Fruit fly (Drosophila melanogaster) whole organism, embryonic: ENCODE data around the gene CG6023.

ENCODE experiments used
- Atf6 ChIP-seq: fragments of 200-800 bp; sonication (Bioruptor generic); IDR thresholded peaks from 2 replicates; pipeline ENCODE4 v1.3.6; 2022; ENCODE audit warnings: missing biosample characterization, missing genetic modification characterization
- B-H1 ChIP-seq: fragments of 200-800 bp; sonication (Bioruptor generic); IDR thresholded peaks from 3 replicates; pipeline ENCODE4 v1.3.6; 2022; ENCODE audit warnings: missing biosample characterization, missing genetic modification characterization
- Bgb ChIP-seq: fragments of 200-800 bp; sonication (Bioruptor generic); IDR thresholded peaks from 2 replicates; pipeline ENCODE4 v1.3.6; 2022; ENCODE audit warnings: missing biosample characterization, missing genetic modification characterization; ENCODE audit not compliant: partially characterized antibody
- CG10959 ChIP-seq: fragments of 200-800 bp; sonication (Bioruptor generic); IDR thresholded peaks from 2 replicates; pipeline ENCODE4 v1.3.6; 2022; ENCODE audit warnings: missing biosample characterization, missing genetic modification characterization
- CG11085 ChIP-seq: fragments of 200-800 bp; sonication (Bioruptor generic); IDR thresholded peaks from 2 replicates; pipeline ENCODE4 v1.3.6; 2022; ENCODE audit warnings: missing biosample characterization, missing genetic modification characterization
- CG14860 ChIP-seq: fragments of 200-800 bp; sonication (Bioruptor generic); IDR thresholded peaks from 3 replicates; pipeline ENCODE4 v1.3.6; 2022; ENCODE audit warnings: missing biosample characterization, missing genetic modification characterization; ENCODE audit not compliant: partially characterized antibody
- CG1529 ChIP-seq: fragments of 200-800 bp; sonication (Bioruptor generic); optimal IDR thresholded peaks from 3 replicates; lab custom pipeline; 2018; ENCODE audit warnings: missing biosample characterization, missing genetic modification characterization
- CG1602 ChIP-seq: fragments of 200-800 bp; sonication (Bioruptor generic); optimal IDR thresholded peaks from 3 replicates; lab custom pipeline; 2016; ENCODE audit warnings: missing biosample characterization, missing genetic modification characterization
- CG16815 ChIP-seq: fragments of 200-800 bp; sonication (Bioruptor generic); optimal IDR thresholded peaks from 3 replicates; lab custom pipeline; 2017; ENCODE audit warnings: missing biosample characterization, mild to moderate bottlenecking, missing genetic modification characterization
- CG16863 ChIP-seq: fragments of 200-800 bp; sonication (Bioruptor generic); optimal IDR thresholded peaks from 3 replicates; lab custom pipeline; 2016; ENCODE audit warnings: missing biosample characterization, missing genetic modification characterization
- CG17328 ChIP-seq: fragments of 200-800 bp; sonication (Bioruptor generic); IDR thresholded peaks from 2 replicates; pipeline ENCODE4 v1.3.6; 2022; ENCODE audit warnings: missing biosample characterization, missing genetic modification characterization
- CG17612 ChIP-seq: fragments of 200-800 bp; sonication (Bioruptor generic); IDR thresholded peaks from 2 replicates; pipeline ENCODE4 v1.3.6; 2022; ENCODE audit warnings: missing biosample characterization, missing genetic modification characterization
- CG1832 ChIP-seq: fragments of 200-800 bp; sonication (Bioruptor generic); optimal IDR thresholded peaks from 2 replicates; lab custom pipeline; 2017; ENCODE audit warnings: missing biosample characterization, mild to moderate bottlenecking, missing genetic modification characterization, inconsistent platforms
- CG18599 ChIP-seq: fragments of 200-800 bp; sonication (Bioruptor generic); optimal IDR thresholded peaks from 3 replicates; lab custom pipeline; 2017; ENCODE audit warnings: missing biosample characterization, missing genetic modification characterization, mild to moderate bottlenecking, moderate library complexity, missing genetic modification reagents
- CG33213 ChIP-seq: fragments of 200-800 bp; sonication (Bioruptor generic); optimal IDR thresholded peaks from 3 replicates; lab custom pipeline; 2016; ENCODE audit warnings: missing biosample characterization, missing genetic modification characterization
- CG3838 ChIP-seq: fragments of 200-800 bp; sonication (Bioruptor generic); optimal IDR thresholded peaks from 3 replicates; lab custom pipeline; 2016; ENCODE audit warnings: missing biosample characterization, missing genetic modification characterization
- CG4424 ChIP-seq: fragments of 200-800 bp; sonication (Bioruptor generic); optimal IDR thresholded peaks from 3 replicates; lab custom pipeline; 2016; ENCODE audit warnings: missing biosample characterization, missing genetic modification characterization
- CG7271 ChIP-seq: fragments of 200-800 bp; sonication (Bioruptor generic); optimal IDR thresholded peaks from 2 replicates; lab custom pipeline; 2018; ENCODE audit warnings: missing biosample characterization, mild to moderate bottlenecking, missing genetic modification characterization, moderate library complexity
- CG7357 ChIP-seq: fragments of 200-800 bp; sonication (Bioruptor generic); IDR thresholded peaks from 3 replicates; pipeline ENCODE4 v1.3.6; 2022; ENCODE audit warnings: missing biosample characterization, missing genetic modification characterization
- CG7928 ChIP-seq: fragments of 200-800 bp; sonication (Bioruptor generic); optimal IDR thresholded peaks from 2 replicates; lab custom pipeline; 2017; ENCODE audit warnings: missing biosample characterization, mild to moderate bottlenecking, missing genetic modification characterization
- CG9215 ChIP-seq: fragments of 200-800 bp; sonication (Bioruptor generic); IDR thresholded peaks from 2 replicates; pipeline ENCODE4 v1.3.6; 2022; ENCODE audit warnings: missing biosample characterization, missing genetic modification characterization
- CG9609 ChIP-seq: fragments of 200-800 bp; sonication (Bioruptor generic); optimal IDR thresholded peaks from 3 replicates; lab custom pipeline; 2016; ENCODE audit warnings: missing biosample characterization, missing genetic modification characterization
- Doc2 ChIP-seq: fragments of 200-800 bp; sonication (Bioruptor generic); IDR thresholded peaks from 2 replicates; pipeline ENCODE4 v1.3.6; 2022; ENCODE audit warnings: missing biosample characterization, missing genetic modification characterization
- Doc3 ChIP-seq: fragments of 200-800 bp; sonication (Bioruptor generic); IDR thresholded peaks from 3 replicates; pipeline ENCODE4 v1.3.6; 2022; ENCODE audit warnings: missing biosample characterization, missing genetic modification characterization; ENCODE audit not compliant: partially characterized antibody
- E2f1 ChIP-seq: fragments of 200-800 bp; sonication (Bioruptor generic); IDR thresholded peaks from 2 replicates; pipeline ENCODE4 v1.3.6; 2022; ENCODE audit warnings: missing biosample characterization, missing genetic modification characterization
- NFAT ChIP-seq: fragments of 200-800 bp; sonication (Bioruptor generic); IDR thresholded peaks from 2 replicates; pipeline ENCODE4 v1.3.6; 2022; ENCODE audit warnings: missing biosample characterization, missing genetic modification characterization
- Ptx1 ChIP-seq: fragments of 200-800 bp; sonication (Bioruptor generic); IDR thresholded peaks from 2 replicates; pipeline ENCODE4 v1.3.6; 2022; ENCODE audit warnings: missing biosample characterization, missing genetic modification characterization
- Stat92E ChIP-seq, 3 experiments: fragments of >200 bp in 2 of 3; fragments of 200-800 bp in 1 of 3; sonication (Bioruptor generic) in 1 of 3; optimal IDR thresholded peaks; 2 replicates each; lab custom pipeline; 2017 to 2019; ENCODE audit warnings: missing biosample characterization in 3 of 3, missing genetic modification characterization in 3 of 3, mild to moderate bottlenecking in 1 of 3, moderate library complexity in 1 of 3
- abd-A ChIP-seq: fragments of 200-800 bp; sonication (Bioruptor generic); optimal IDR thresholded peaks from 3 replicates; lab custom pipeline; 2019; ENCODE audit warnings: missing biosample characterization, mild to moderate bottlenecking, missing genetic modification characterization, moderate library complexity
- al ChIP-seq: fragments of 200-800 bp; sonication (Bioruptor generic); IDR thresholded peaks from 2 replicates; pipeline ENCODE4 v1.3.6; 2022; ENCODE audit warnings: missing biosample characterization, missing genetic modification characterization
- amos ChIP-seq: fragments of 200-800 bp; sonication (Bioruptor generic); IDR thresholded peaks from 2 replicates; pipeline ENCODE4 v1.3.6; 2022; ENCODE audit warnings: missing biosample characterization, missing genetic modification characterization; ENCODE audit not compliant: partially characterized antibody
- az2 ChIP-seq: fragments of 200-800 bp; sonication (Bioruptor generic); optimal IDR thresholded peaks from 3 replicates; lab custom pipeline; 2016; ENCODE audit warnings: missing biosample characterization, missing genetic modification characterization
- cad ChIP-seq: fragments of >200 bp; optimal IDR thresholded peaks from 2 replicates; lab custom pipeline; 2017; ENCODE audit warnings: missing biosample characterization, missing genetic modification characterization
- ci ChIP-seq: fragments of 200-800 bp; sonication (Bioruptor generic); IDR thresholded peaks from 3 replicates; pipeline ENCODE4 v1.3.6; 2022; ENCODE audit warnings: missing biosample characterization, missing genetic modification characterization
- da ChIP-seq: fragments of 200-800 bp; sonication (Bioruptor generic); optimal IDR thresholded peaks from 2 replicates; lab custom pipeline; 2016; ENCODE audit warnings: missing biosample characterization, missing genetic modification characterization
- ems ChIP-seq: fragments of 200-800 bp; sonication (Bioruptor generic); optimal IDR thresholded peaks from 3 replicates; lab custom pipeline; 2016; ENCODE audit warnings: missing biosample characterization, missing genetic modification characterization
- esg ChIP-seq: fragments of 200-800 bp; sonication (Bioruptor generic); conservative IDR thresholded peaks from 2 replicates; pipeline ENCODE4 v1.3.6; 2022; ENCODE audit warnings: missing biosample characterization, missing genetic modification characterization
- gce ChIP-seq: fragments of 200-800 bp; sonication (Bioruptor generic); IDR thresholded peaks from 3 replicates; pipeline ENCODE4 v1.3.6; 2022; ENCODE audit warnings: missing biosample characterization, missing genetic modification characterization
- gsb ChIP-seq: fragments of 200-800 bp; sonication (Bioruptor generic); IDR thresholded peaks from 2 replicates; pipeline ENCODE4 v1.3.6; 2022; ENCODE audit warnings: missing biosample characterization, missing genetic modification characterization
- gt ChIP-seq: fragments of 200-800 bp; sonication (Bioruptor generic); IDR thresholded peaks from 2 replicates; pipeline ENCODE4 v1.3.6; 2022; ENCODE audit warnings: missing biosample characterization, missing genetic modification characterization
- hbn ChIP-seq: fragments of 200-800 bp; sonication (Bioruptor generic); IDR thresholded peaks from 2 replicates; pipeline ENCODE4 v1.3.6; 2022; ENCODE audit warnings: missing biosample characterization, missing genetic modification characterization; ENCODE audit not compliant: partially characterized antibody
- hkb ChIP-seq, 2 experiments: fragments of 200-800 bp in 1 of 2; fragments of >200 bp in 1 of 2; sonication (Bioruptor generic) in 1 of 2; IDR thresholded peaks in 1 of 2; optimal IDR thresholded peaks in 1 of 2; 2 replicates each; pipeline versions ENCODE4 v1.3.6 to Lab custom; 2017 to 2022; ENCODE audit warnings: missing biosample characterization in 1 of 2, missing genetic modification characterization in 1 of 2
- nerfin-1 ChIP-seq: fragments of 200-800 bp; sonication (Bioruptor generic); optimal IDR thresholded peaks from 3 replicates; lab custom pipeline; 2019; ENCODE audit warnings: missing biosample characterization, mild to moderate bottlenecking, missing genetic modification characterization, moderate library complexity
- pros ChIP-seq: fragments of 200-800 bp; sonication (Bioruptor generic); optimal IDR thresholded peaks from 3 replicates; lab custom pipeline; 2019; ENCODE audit warnings: missing biosample characterization, mild to moderate bottlenecking, missing genetic modification characterization, moderate library complexity
- ranshi ChIP-seq: fragments of 200-800 bp; sonication (Bioruptor generic); IDR thresholded peaks from 2 replicates; pipeline ENCODE4 v1.3.6; 2022; ENCODE audit warnings: missing biosample characterization, missing genetic modification characterization
- sd ChIP-seq: fragments of 200-800 bp; sonication (Bioruptor generic); optimal IDR thresholded peaks from 3 replicates; lab custom pipeline; 2018; ENCODE audit warnings: missing biosample characterization, mild to moderate bottlenecking, missing genetic modification characterization, moderate library complexity
- ttk ChIP-seq: fragments of 200-800 bp; sonication (Bioruptor generic); IDR thresholded peaks from 2 replicates; pipeline ENCODE4 v2.1.2; 2022; ENCODE audit warnings: missing biosample characterization, missing genetic modification characterization
- usp ChIP-seq: fragments of >200 bp; optimal IDR thresholded peaks from 2 replicates; lab custom pipeline; 2017; ENCODE audit warnings: missing biosample characterization, missing genetic modification characterization

The CG6023 gene

DNA sequence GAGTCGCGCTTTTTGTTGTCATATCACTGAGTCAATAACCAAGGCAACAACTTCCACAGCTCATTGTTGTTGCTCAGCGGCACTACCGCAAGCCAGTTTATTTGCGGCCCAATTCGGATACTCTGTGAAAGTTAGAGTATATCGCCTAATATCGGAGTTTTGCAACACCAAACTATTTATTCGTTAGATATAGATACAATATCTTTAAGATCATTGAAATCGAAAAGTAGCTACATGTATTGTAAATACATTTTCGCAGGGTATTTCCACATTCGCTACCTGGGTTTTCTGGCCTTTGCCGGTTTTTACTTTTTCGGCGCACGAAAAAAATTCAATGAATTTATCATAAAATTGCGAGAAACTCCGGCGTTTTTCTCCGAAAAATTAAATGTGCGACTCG is 27.0 kb downstream of the CG6023 start (continued):
- TF ChIP-seq gsb (GFP tag; lab: Robert Waterston, UW) (peak; percentile 68), NFAT (GFP tag; lab: Robert Waterston, UW) (peak; percentile 75), az2 (peak; percentile 53), B-H1 (peak; percentile 61; the same call in 2 of the 3 replicates), hbn (GFP tag; lab: Robert Waterston, UW) (no peak), Ptx1 (peak; percentile 84), CG17612 (GFP tag; lab: Robert Waterston, UW) (peak; percentile 53), Atf6 (GFP tag; lab: Robert Waterston, UW) (peak; percentile 81), CG3838 (no peak), cad (GFP tag; lab: Kevin White, UChicago) (no peak), abd-A (no peak), ci (GFP tag; lab: Robert Waterston, UW) (peak; percentile 87), CG7928 (GFP tag; lab: Kevin White, UChicago) (no peak), sd (tag; lab: Kevin White, UChicago) (peak; percentile 67), hkb (optimal IDR thresholded peaks at IDR 0.05; lab: Kevin White, UChicago) (no peak), hkb (GFP tag; IDR thresholded peaks at IDR 0.05; lab: Robert Waterston, UW) (peak; percentile 78), pros (GFP tag; lab: Kevin White, UChicago) (no peak), CG1832 (GFP tag; lab: Kevin White, UChicago) (no peak), CG14860 (no peak), Bgb (GFP tag; lab: Robert Waterston, UW) (no peak), amos (GFP tag; lab: Robert Waterston, UW) (no peak), CG7271 (tag; lab: Kevin White, UChicago) (no peak), CG10959 (GFP tag; lab: Robert Waterston, UW) (peak; percentile 57), CG16815 (GFP tag; lab: Kevin White, UChicago) (peak; percentile 6), usp (GFP tag; lab: Kevin White, UChicago) (no peak), nerfin-1 (tag; lab: Kevin White, UChicago) (peak; percentile 18), ranshi (GFP tag; lab: Robert Waterston, UW) (peak; percentile 83), da (no peak), Stat92E (GFP tag; optimal IDR thresholded peaks at IDR 0.05; lab: Kevin White, UChicago) (no peak), CG33213 (GFP tag; lab: Kevin White, UChicago) (peak; percentile 56), ems (GFP tag; lab: Kevin White, UChicago) (peak; percentile 31), CG9609 (GFP tag; lab: Kevin White, UChicago) (peak; percentile 54), CG1529 (GFP tag; lab: Kevin White, UChicago) (peak; percentile 31), CG17328 (GFP tag; lab: Robert Waterston, UW) (peak; percentile 72), esg (GFP tag; lab: Robert Waterston, UW) (peak; percentile 73), CG7357 (GFP tag; lab: Robert Waterston, UW) (peak; percentile 46; the same call in 1 of the 3 replicates), CG1602 (peak; percentile 27), CG9215 (GFP tag; lab: Robert Waterston, UW) (peak; percentile 67), ttk (GFP tag; lab: Robert Waterston, UW) (peak; percentile 88), CG11085 (GFP tag; lab: Robert Waterston, UW) (peak; percentile 80), Doc3 (GFP tag; lab: Robert Waterston, UW) (no peak), gt (no peak), gce (GFP tag; lab: Robert Waterston, UW) (peak; percentile 78; the same call in 1 of the 3 replicates), CG16863 (GFP tag; lab: Kevin White, UChicago) (peak; percentile 48), CG18599 (peak; percentile 80), E2f1 (GFP tag; lab: Robert Waterston, UW) (peak; percentile 77), CG4424 (GFP tag; lab: Kevin White, UChicago) (peak; percentile 39), al (peak; percentile 83), Doc2 (GFP tag; lab: Robert Waterston, UW) (no peak)
